Worm (Caenorhabditis elegans) whole organism, early embryonic: ENCODE measurements around the gene ZC21.8.

Source experiments
- B0310.2 ChIP-seq: sonication (generic microtip); optimal IDR thresholded peaks from 2 replicates; lab custom pipeline; 2016; ENCODE audit warnings: mild to moderate bottlenecking, missing genetic modification characterization, missing compliant biosample characterization
- F13C5.2 ChIP-seq: sonication (generic microtip); optimal IDR thresholded peaks from 2 replicates; lab custom pipeline; 2017; ENCODE audit warnings: mild to moderate bottlenecking, missing genetic modification characterization, inconsistent platforms, missing compliant biosample characterization
- aly-1 ChIP-seq: sonication (generic microtip); optimal IDR thresholded peaks from 2 replicates; lab custom pipeline; 2016; ENCODE audit warnings: missing genetic modification characterization, missing compliant biosample characterization
- ama-1 ChIP-seq: fragments of 150-350 bp; optimal IDR thresholded peaks from 2 replicates; lab custom pipeline; 2014
- ceh-13 ChIP-seq: fragments of 200-800 bp; sonication (Bioruptor generic); optimal IDR thresholded peaks from 2 replicates; lab custom pipeline; 2018; ENCODE audit warnings: mild to moderate bottlenecking, missing genetic modification characterization, missing compliant biosample characterization
- flt-1 ChIP-seq: fragments of 200-800 bp; sonication (Bioruptor generic); IDR thresholded peaks from 2 replicates; pipeline ENCODE4 v1.3.6; 2022; ENCODE audit warnings: missing genetic modification characterization, missing compliant biosample characterization
- hmbx-1 ChIP-seq: sonication (generic microtip); optimal IDR thresholded peaks from 2 replicates; lab custom pipeline; 2016; ENCODE audit warnings: mild to moderate bottlenecking, missing genetic modification characterization, missing compliant biosample characterization
- hmg-4 ChIP-seq: fragments of 200-800 bp; sonication (Bioruptor generic); optimal IDR thresholded peaks from 2 replicates; lab custom pipeline; 2018; ENCODE audit warnings: mild to moderate bottlenecking, missing genetic modification characterization, missing compliant biosample characterization
- hnd-1 ChIP-seq: sonication (generic microtip); optimal IDR thresholded peaks from 2 replicates; lab custom pipeline; 2016; ENCODE audit warnings: missing genetic modification characterization, missing compliant biosample characterization
- pes-1 ChIP-seq: fragments of 200-800 bp; sonication (Bioruptor generic); IDR thresholded peaks from 2 replicates; pipeline ENCODE4 v1.3.6; 2022; ENCODE audit warnings: missing genetic modification reagents, missing genetic modification characterization, missing compliant biosample characterization
- scrt-1 ChIP-seq: fragments of 200-800 bp; sonication (Bioruptor generic); IDR thresholded peaks from 2 replicates; pipeline ENCODE4 v1.3.6; 2022; ENCODE audit warnings: missing genetic modification characterization, missing compliant biosample characterization
- tbx-37 ChIP-seq: fragments of 200-800 bp; sonication (Bioruptor generic); conservative IDR thresholded peaks from 2 replicates; pipeline ENCODE4 v1.3.6; 2022; ENCODE audit warnings: missing genetic modification reagents, missing genetic modification characterization, missing compliant biosample characterization
- tra-4 ChIP-seq: sonication (generic microtip); optimal IDR thresholded peaks from 2 replicates; lab custom pipeline; 2017; ENCODE audit warnings: missing genetic modification characterization, missing compliant biosample characterization

- TF ChIP-seq pes-1 (GFP tag; lab: Robert Waterston, UW) (no peak), tbx-37 (GFP tag; lab: Robert Waterston, UW) (no peak), ama-1 (no peak), hmg-4 (GFP tag; lab: Kevin White, UChicago) (no peak), aly-1 (tag; lab: Kevin White, UChicago) (no peak), ceh-13 (GFP tag; lab: Kevin White, UChicago) (no peak), tra-4 (tag; lab: Kevin White, UChicago) (no peak), F13C5.2 (tag; lab: Kevin White, UChicago) (no peak), hnd-1 (no peak), B0310.2 (tag; lab: Kevin White, UChicago) (no peak), hmbx-1 (tag; lab: Kevin White, UChicago) (no peak), flt-1 (GFP tag; lab: Robert Waterston, UW) (no peak), scrt-1 (GFP tag; lab: Robert Waterston, UW) (no peak)
Observed at ce11 chrIII:8483853-8484252, 35.9 kb downstream of the ZC21.8 start, which contains the start of gene F42H10.3.
